Worm (Caenorhabditis elegans) whole organism, early embryonic: ENCODE data around the gene clec-118.

Experiments used
- B0310.2 ChIP-seq: sonication (generic microtip); optimal IDR thresholded peaks from 2 replicates; lab custom pipeline; 2016; ENCODE audit warnings: mild to moderate bottlenecking, missing genetic modification characterization, missing compliant biosample characterization
- F13C5.2 ChIP-seq: sonication (generic microtip); optimal IDR thresholded peaks from 2 replicates; lab custom pipeline; 2017; ENCODE audit warnings: mild to moderate bottlenecking, missing genetic modification characterization, inconsistent platforms, missing compliant biosample characterization
- aly-1 ChIP-seq: sonication (generic microtip); optimal IDR thresholded peaks from 2 replicates; lab custom pipeline; 2016; ENCODE audit warnings: missing genetic modification characterization, missing compliant biosample characterization
- ama-1 ChIP-seq: fragments of 150-350 bp; optimal IDR thresholded peaks from 2 replicates; lab custom pipeline; 2014
- ceh-13 ChIP-seq: fragments of 200-800 bp; sonication (Bioruptor generic); optimal IDR thresholded peaks from 2 replicates; lab custom pipeline; 2018; ENCODE audit warnings: mild to moderate bottlenecking, missing genetic modification characterization, missing compliant biosample characterization
- ceh-36 ChIP-seq: sonication (generic microtip); optimal IDR thresholded peaks from 2 replicates; lab custom pipeline; 2016; ENCODE audit warnings: missing genetic modification characterization, inconsistent platforms, missing compliant biosample characterization
- ets-7 ChIP-seq: sonication (generic microtip); optimal IDR thresholded peaks from 2 replicates; lab custom pipeline; 2016; ENCODE audit warnings: missing genotype, missing genetic modification characterization, missing compliant biosample characterization
- flt-1 ChIP-seq: fragments of 200-800 bp; sonication (Bioruptor generic); IDR thresholded peaks from 2 replicates; pipeline ENCODE4 v1.3.6; 2022; ENCODE audit warnings: missing genetic modification characterization, missing compliant biosample characterization
- hmbx-1 ChIP-seq: sonication (generic microtip); optimal IDR thresholded peaks from 2 replicates; lab custom pipeline; 2016; ENCODE audit warnings: mild to moderate bottlenecking, missing genetic modification characterization, missing compliant biosample characterization
- hmg-4 ChIP-seq: fragments of 200-800 bp; sonication (Bioruptor generic); optimal IDR thresholded peaks from 2 replicates; lab custom pipeline; 2018; ENCODE audit warnings: mild to moderate bottlenecking, missing genetic modification characterization, missing compliant biosample characterization
- hnd-1 ChIP-seq: sonication (generic microtip); optimal IDR thresholded peaks from 2 replicates; lab custom pipeline; 2016; ENCODE audit warnings: missing genetic modification characterization, missing compliant biosample characterization
- pes-1 ChIP-seq: fragments of 200-800 bp; sonication (Bioruptor generic); IDR thresholded peaks from 2 replicates; pipeline ENCODE4 v1.3.6; 2022; ENCODE audit warnings: missing genetic modification reagents, missing genetic modification characterization, missing compliant biosample characterization
- scrt-1 ChIP-seq: fragments of 200-800 bp; sonication (Bioruptor generic); IDR thresholded peaks from 2 replicates; pipeline ENCODE4 v1.3.6; 2022; ENCODE audit warnings: missing genetic modification characterization, missing compliant biosample characterization
- sea-1 ChIP-seq: fragments of 200-800 bp; sonication (Bioruptor generic); conservative IDR thresholded peaks from 2 replicates; pipeline ENCODE4 v1.3.6; 2022; ENCODE audit warnings: missing genetic modification characterization, missing compliant biosample characterization
- tbx-11 ChIP-seq: fragments of 200-800 bp; sonication (Bioruptor generic); IDR thresholded peaks from 2 replicates; pipeline ENCODE4 v1.3.6; 2022; ENCODE audit warnings: missing genetic modification characterization, missing compliant biosample characterization
- tbx-37 ChIP-seq: fragments of 200-800 bp; sonication (Bioruptor generic); conservative IDR thresholded peaks from 2 replicates; pipeline ENCODE4 v1.3.6; 2022; ENCODE audit warnings: missing genetic modification reagents, missing genetic modification characterization, missing compliant biosample characterization
- tra-4 ChIP-seq: sonication (generic microtip); optimal IDR thresholded peaks from 2 replicates; lab custom pipeline; 2017; ENCODE audit warnings: missing genetic modification characterization, missing compliant biosample characterization

The clec-118 gene

ce11 chrII:608757-609156, 3.5 kb downstream of the clec-118 start, which contains the start of gene W04H10.1:
Gene W04H10.1 (plus strand): TSS chrII:609057.
- TF ChIP-seq ceh-13 (no peak), tbx-37 (GFP tag; lab: Robert Waterston, UW) (no peak), F13C5.2 (tag; lab: Kevin White, UChicago) (no peak), hmg-4 (GFP tag; lab: Kevin White, UChicago) (no peak), aly-1 (tag; lab: Kevin White, UChicago) (no peak), hnd-1 (no peak), ama-1 (lab: Kevin White, UChicago) (no peak), ceh-36 (tag; lab: Kevin White, UChicago) (no peak), ets-7 (tag; lab: Kevin White, UChicago) (no peak), tbx-11 (no peak), scrt-1 (GFP tag; lab: Robert Waterston, UW) (no peak), flt-1 (GFP tag; lab: Robert Waterston, UW) (no peak), B0310.2 (no peak), tra-4 (tag; lab: Kevin White, UChicago) (no peak), hmbx-1 (tag; lab: Kevin White, UChicago) (no peak)

- peak; percentile 1 for TF ChIP-seq hmg-4 (GFP tag; lab: Kevin White, UChicago)
- TF ChIP-seq B0310.2 = no peak
Observed at ce11 chrII:608341-608740, 3.9 kb downstream of the clec-118 start, which contains the start of gene W04H10.6. Gene W04H10.6 (minus strand): TSS chrII:608441.

ce11 chrII:606033-606432, 6.2 kb downstream of the clec-118 start, which contains the start of gene W04H10.5:
Gene W04H10.5 (plus strand): TSS chrII:606333.
- TF ChIP-seq tra-4 (tag; lab: Kevin White, UChicago) = no peak
- no peak for TF ChIP-seq hmbx-1 (tag; lab: Kevin White, UChicago)
- no peak for TF ChIP-seq pes-1 (GFP tag; lab: Robert Waterston, UW)
- TF ChIP-seq tbx-37 (GFP tag; lab: Robert Waterston, UW) = no peak
- no peak for TF ChIP-seq aly-1 (tag; lab: Kevin White, UChicago)
- TF ChIP-seq scrt-1 (GFP tag; lab: Robert Waterston, UW) = no peak
- no peak for TF ChIP-seq ceh-13
- no peak for TF ChIP-seq F13C5.2 (tag; lab: Kevin White, UChicago)
- TF ChIP-seq B0310.2 = no peak
- TF ChIP-seq ama-1 (lab: Kevin White, UChicago) = no peak
- no peak for TF ChIP-seq flt-1 (GFP tag; lab: Robert Waterston, UW)
- no peak for TF ChIP-seq hnd-1
- no peak for TF ChIP-seq hmg-4 (GFP tag; lab: Kevin White, UChicago)

ce11 chrII:605267-605666, 7.0 kb downstream of the clec-118 start, which contains the start of gene W04H10.2:
Gene W04H10.2 (plus strand): TSS chrII:605567.
- TF ChIP-seq scrt-1 (GFP tag; lab: Robert Waterston, UW) (no peak), F13C5.2 (tag; lab: Kevin White, UChicago) (no peak), hnd-1 (no peak), pes-1 (GFP tag; lab: Robert Waterston, UW) (no peak), aly-1 (tag; lab: Kevin White, UChicago) (no peak), hmg-4 (GFP tag; lab: Kevin White, UChicago) (no peak), hmbx-1 (tag; lab: Kevin White, UChicago) (no peak)

ce11 chrII:602969-603368, 9.3 kb downstream of the clec-118 start:
- TF ChIP-seq hmbx-1 (tag; lab: Kevin White, UChicago) (no peak), tbx-11 (no peak), ceh-13 (no peak), ets-7 (tag; lab: Kevin White, UChicago) (no peak), B0310.2 (no peak), F13C5.2 (tag; lab: Kevin White, UChicago) (no peak), hnd-1 (no peak), scrt-1 (GFP tag; lab: Robert Waterston, UW) (no peak), tra-4 (tag; lab: Kevin White, UChicago) (no peak), sea-1 (GFP tag; lab: Robert Waterston, UW) (no peak), ama-1 (lab: Kevin White, UChicago) (no peak), pes-1 (GFP tag; lab: Robert Waterston, UW) (no peak), ceh-36 (tag; lab: Kevin White, UChicago) (no peak), aly-1 (tag; lab: Kevin White, UChicago) (no peak), hmg-4 (GFP tag; lab: Kevin White, UChicago) (no peak), tbx-37 (GFP tag; lab: Robert Waterston, UW) (no peak)

ce11 chrII:602020-602419, 10.2 kb downstream of the clec-118 start, which contains the start of gene nhl-3:
Gene nhl-3 (minus strand): TSS chrII:602120.
- TF ChIP-seq tbx-11 = no peak
- no peak for TF ChIP-seq hnd-1

- TF ChIP-seq tbx-37 (GFP tag; lab: Robert Waterston, UW) (no peak), B0310.2 (no peak), ama-1 (lab: Kevin White, UChicago) (no peak), ets-7 (tag; lab: Kevin White, UChicago) (no peak), sea-1 (GFP tag; lab: Robert Waterston, UW) (no peak), ceh-36 (tag; lab: Kevin White, UChicago) (no peak)
Observed at ce11 chrII:601305-601704, 11.0 kb downstream of the clec-118 start.

- TF ChIP-seq aly-1 (tag; lab: Kevin White, UChicago) (no peak), ama-1 (lab: Kevin White, UChicago) (no peak), ceh-13 (no peak), pes-1 (GFP tag; lab: Robert Waterston, UW) (no peak), scrt-1 (GFP tag; lab: Robert Waterston, UW) (no peak), hmg-4 (GFP tag; lab: Kevin White, UChicago) (no peak), flt-1 (GFP tag; lab: Robert Waterston, UW) (no peak), hmbx-1 (tag; lab: Kevin White, UChicago) (no peak), F13C5.2 (tag; lab: Kevin White, UChicago) (no peak), tra-4 (tag; lab: Kevin White, UChicago) (no peak), B0310.2 (no peak), sea-1 (GFP tag; lab: Robert Waterston, UW) (no peak), ceh-36 (tag; lab: Kevin White, UChicago) (no peak), tbx-37 (GFP tag; lab: Robert Waterston, UW) (no peak), ets-7 (tag; lab: Kevin White, UChicago) (no peak), tbx-11 (no peak), hnd-1 (no peak)
Observed at ce11 chrII:596702-597101, 15.6 kb downstream of the clec-118 start.
